Fruit fly (Drosophila melanogaster): ENCODE data around the gene Cpr67Fa2.

The Cpr67Fa2 gene

dm6 chr3L:10847790-10848492 lies 43.6 kb upstream of the Cpr67Fa2 start:
- TF ChIP-seq CG13204 (GFP tag; optimal IDR thresholded peaks at IDR 0.05) (no peak), CG15710 (tag; optimal IDR thresholded peaks at IDR 0.05) (peak; percentile 68), CG17806 (tag; optimal IDR thresholded peaks at IDR 0.05) (peak; percentile 59), Pif1B (GFP tag; optimal IDR thresholded peaks at IDR 0.05) (peak; percentile 17), CG9948 (tag; optimal IDR thresholded peaks at IDR 0.05) (peak; percentile 51), CG34367 (tag; optimal IDR thresholded peaks at IDR 0.05) (peak; percentile 40), Pif1A (GFP tag; optimal IDR thresholded peaks at IDR 0.05) (peak; percentile 38), rn (GFP tag; IDR thresholded peaks at IDR 0.05) (no peak), CG8301 (tag; optimal IDR thresholded peaks at IDR 0.05) (peak; percentile 4), EcR (GFP tag; optimal IDR thresholded peaks at IDR 0.05) (peak; percentile 52), D1 (tag; optimal IDR thresholded peaks at IDR 0.05) (peak; percentile 40), CG8159 (tag; optimal IDR thresholded peaks at IDR 0.05) (peak; percentile 68), Snoo (tag; optimal IDR thresholded peaks at IDR 0.05) (no peak), CG14655 (GFP tag; optimal IDR thresholded peaks at IDR 0.05) (peak; percentile 49), CG4496 (GFP tag; IDR thresholded peaks at IDR 0.05) (0 out of 3 replicates have a peak, but pooled peaks have one; percentile 11), gl (tag; optimal IDR thresholded peaks at IDR 0.05) (no peak)

- TF ChIP-seq CG32121 (GFP tag; IDR thresholded peaks at IDR 0.05), result 0 out of 2 replicates have a peak, but pooled peaks have one; percentile 29
- TF ChIP-seq CG17806 (tag; optimal IDR thresholded peaks at IDR 0.05), result no peak
- no peak for TF ChIP-seq EcR (GFP tag; optimal IDR thresholded peaks at IDR 0.05)
- no peak for TF ChIP-seq CG34367 (tag; optimal IDR thresholded peaks at IDR 0.05)
- no peak for TF ChIP-seq fd96Ca (GFP tag; IDR thresholded peaks at IDR 0.05)
- no peak for TF ChIP-seq CG15710 (tag; optimal IDR thresholded peaks at IDR 0.05)
Observed at dm6 chr3L:10848712-10849377, 42.7 kb upstream of the Cpr67Fa2 start.

- no peak for TF ChIP-seq CG34367 (tag; optimal IDR thresholded peaks at IDR 0.05)
- peak; percentile 32 for TF ChIP-seq CG17806 (tag; optimal IDR thresholded peaks at IDR 0.05)
- peak; percentile 48; the same call in 1 of the 2 replicates for TF ChIP-seq CG32121 (GFP tag; IDR thresholded peaks at IDR 0.05)
- peak; percentile 40 for TF ChIP-seq EcR (GFP tag; optimal IDR thresholded peaks at IDR 0.05)
- TF ChIP-seq Pif1B (GFP tag; optimal IDR thresholded peaks at IDR 0.05), result no peak
- no peak for TF ChIP-seq CG9948 (tag; optimal IDR thresholded peaks at IDR 0.05)
- no peak for TF ChIP-seq CG8301 (tag; optimal IDR thresholded peaks at IDR 0.05)
- no peak for TF ChIP-seq CG8159 (tag; optimal IDR thresholded peaks at IDR 0.05)
- peak; percentile 19; the same call in 1 of the 3 replicates for TF ChIP-seq fd96Ca (GFP tag; IDR thresholded peaks at IDR 0.05)
- TF ChIP-seq Pif1A (GFP tag; optimal IDR thresholded peaks at IDR 0.05), result no peak
- TF ChIP-seq CG15710 (tag; optimal IDR thresholded peaks at IDR 0.05), result no peak
- 0 out of 3 replicates have a peak, but pooled peaks have one; percentile 7 for TF ChIP-seq CG4496 (GFP tag; IDR thresholded peaks at IDR 0.05)
Observed at dm6 chr3L:10849620-10850302, 41.8 kb upstream of the Cpr67Fa2 start.

- no peak for TF ChIP-seq Pif1A (GFP tag; optimal IDR thresholded peaks at IDR 0.05)
- TF ChIP-seq CG13204 (GFP tag; optimal IDR thresholded peaks at IDR 0.05), result peak; percentile 14
- peak; percentile 23 for TF ChIP-seq gl (tag; optimal IDR thresholded peaks at IDR 0.05)
- peak; percentile 91 for TF ChIP-seq EcR (GFP tag; optimal IDR thresholded peaks at IDR 0.05)
- TF ChIP-seq fd96Ca (GFP tag; IDR thresholded peaks at IDR 0.05), result 0 out of 3 replicates have a peak, but pooled peaks have one; percentile 21
Observed at dm6 chr3L:10851107-10851762, 40.3 kb upstream of the Cpr67Fa2 start.

- TF ChIP-seq CG14655 (GFP tag; optimal IDR thresholded peaks at IDR 0.05) (peak; percentile 76), CG8301 (tag; optimal IDR thresholded peaks at IDR 0.05) (peak; percentile 54), CG17806 (tag; optimal IDR thresholded peaks at IDR 0.05) (peak; percentile 72), CG8159 (tag; optimal IDR thresholded peaks at IDR 0.05) (peak; percentile 89), fd96Ca (GFP tag; IDR thresholded peaks at IDR 0.05) (no peak), CG13204 (GFP tag; optimal IDR thresholded peaks at IDR 0.05) (no peak), Pif1A (GFP tag; optimal IDR thresholded peaks at IDR 0.05) (peak; percentile 16), CG34367 (tag; optimal IDR thresholded peaks at IDR 0.05) (peak; percentile 63), CG15710 (tag; optimal IDR thresholded peaks at IDR 0.05) (peak; percentile 72), CG9948 (tag; optimal IDR thresholded peaks at IDR 0.05) (peak; percentile 87), gl (tag; optimal IDR thresholded peaks at IDR 0.05) (no peak), Snoo (tag; optimal IDR thresholded peaks at IDR 0.05) (peak; percentile 73), CG32121 (GFP tag; IDR thresholded peaks at IDR 0.05) (no peak), D1 (tag; optimal IDR thresholded peaks at IDR 0.05) (peak; percentile 91), CG12605 (GFP tag; IDR thresholded peaks at IDR 0.05) (no peak), rn (GFP tag; IDR thresholded peaks at IDR 0.05) (no peak), CG4496 (GFP tag; IDR thresholded peaks at IDR 0.05) (peak; percentile 8; the same call in 2 of the 3 replicates)
Observed at dm6 chr3L:10851853-10852346, 39.6 kb upstream of the Cpr67Fa2 start.
